Worm (Caenorhabditis elegans) whole organism, L2 larva: ENCODE results near the gene rrf-3.

Source experiments
- elt-3 ChIP-seq: sonication (generic microtip); optimal IDR thresholded peaks from 2 replicates; lab custom pipeline; 2017; ENCODE audit warnings: missing biosample characterization, missing genetic modification characterization
- lsy-2 ChIP-seq, 2 experiments: fragments of 150-350 bp in 1 of 2; sonication (generic microtip) in 1 of 2; optimal IDR thresholded peaks; 2 replicates each; lab custom pipeline; 2014 to 2017; ENCODE audit warnings: missing biosample characterization in 2 of 2, missing genetic modification characterization in 2 of 2
- mdl-1 ChIP-seq, 2 experiments: fragments of 150-350 bp in 1 of 2; sonication (generic microtip) in 1 of 2; optimal IDR thresholded peaks; 2 replicates each; lab custom pipeline; 2017; ENCODE audit warnings: missing biosample characterization in 2 of 2, missing genetic modification characterization in 2 of 2

- TF ChIP-seq mdl-1 (tag; optimal IDR thresholded peaks at IDR 0.05; lab: Kevin White, UChicago) (no peak), lsy-2 (tag; optimal IDR thresholded peaks at IDR 0.05; lab: Kevin White, UChicago) (no peak), elt-3 (no peak)
These were observed 52.1 kb downstream of the rrf-3 start, which contains the start of gene M110.10 for ce11 chrII:8214367-8214766.
